Worm (Caenorhabditis elegans) whole organism, L1 larva: ENCODE measurements around the gene pdhb-1.

Experiments used
- C04F5.9 ChIP-seq: sonication (generic microtip); optimal IDR thresholded peaks from 2 replicates; lab custom pipeline; 2016; ENCODE audit warnings: missing genetic modification characterization, missing compliant biosample characterization
- C34B4.2 ChIP-seq: sonication (generic microtip); optimal IDR thresholded peaks from 2 replicates; lab custom pipeline; 2017; ENCODE audit warnings: mild to moderate bottlenecking, missing genetic modification characterization, missing compliant biosample characterization
- F16B12.6 ChIP-seq: fragments of 150-350 bp; optimal IDR thresholded peaks from 2 replicates; lab custom pipeline; 2014; ENCODE audit warnings: missing biosample characterization, missing genetic modification characterization
- Y116A8C.19 ChIP-seq: sonication (generic microtip); optimal IDR thresholded peaks from 2 replicates; lab custom pipeline; 2016; ENCODE audit warnings: missing compliant biosample characterization, missing genetic modification characterization, borderline replicate concordance
- alr-1 ChIP-seq: fragments of 200-800 bp; sonication (Bioruptor generic); optimal IDR thresholded peaks from 2 replicates; lab custom pipeline; 2018; ENCODE audit warnings: borderline replicate concordance, mild to moderate bottlenecking, missing genetic modification characterization, missing compliant biosample characterization
- aly-2 ChIP-seq: fragments of 150-350 bp; optimal IDR thresholded peaks from 2 replicates; lab custom pipeline; 2014; ENCODE audit warnings: missing biosample characterization, missing genetic modification characterization
- ama-1 ChIP-seq: fragments of 150-350 bp; optimal IDR thresholded peaks from 2 replicates; lab custom pipeline; 2014
- ceh-63 ChIP-seq: fragments of 200-800 bp; sonication (Bioruptor generic); optimal IDR thresholded peaks from 2 replicates; lab custom pipeline; 2018; ENCODE audit warnings: mild to moderate bottlenecking, missing genetic modification characterization, missing compliant biosample characterization
- ceh-82 ChIP-seq, 3 experiments: fragments of 150-350 bp in 1 of 3; sonication (generic microtip) in 2 of 3; optimal IDR thresholded peaks; 2 replicates each; lab custom pipeline; 2014 to 2017; ENCODE audit warnings: missing biosample characterization in 3 of 3, missing genetic modification characterization in 3 of 3
- ceh-88 ChIP-seq: fragments of 200-800 bp; sonication (Bioruptor generic); IDR thresholded peaks from 2 replicates; pipeline ENCODE4 v1.3.6; 2022; ENCODE audit warnings: missing genetic modification characterization, missing compliant biosample characterization
- ceh-90 ChIP-seq: sonication (generic microtip); optimal IDR thresholded peaks from 2 replicates; lab custom pipeline; 2016; ENCODE audit warnings: missing genetic modification characterization, missing compliant biosample characterization
- dpl-1 ChIP-seq, 3 experiments: fragments of 150-350 bp in 2 of 3; sonication (generic microtip) in 1 of 3; optimal IDR thresholded peaks; 2 replicates each; lab custom pipeline; 2014 to 2017; ENCODE audit warnings: missing biosample characterization in 3 of 3, missing genetic modification characterization in 3 of 3, missing genetic modification reagents in 3 of 3
- dsc-1 ChIP-seq: sonication (generic microtip); optimal IDR thresholded peaks from 2 replicates; lab custom pipeline; 2016; ENCODE audit warnings: mild to moderate bottlenecking, missing genetic modification characterization, missing compliant biosample characterization
- efl-1 ChIP-seq, 4 experiments: fragments of 150-350 bp; optimal IDR thresholded peaks in 3 of 4; peaks in 1 of 4; 1 replicate in 1 of 4; 2 replicates in 3 of 4; lab custom pipeline; 2014; ENCODE audit warnings: missing biosample characterization in 2 of 4, missing genetic modification characterization in 2 of 4, missing genetic modification reagents in 2 of 4
- efl-3 ChIP-seq: fragments of 200-800 bp; sonication (Bioruptor generic); optimal IDR thresholded peaks from 2 replicates; lab custom pipeline; 2018; ENCODE audit warnings: mild to moderate bottlenecking, missing genetic modification characterization, missing compliant biosample characterization
- egl-13 ChIP-seq: sonication (generic microtip); optimal IDR thresholded peaks from 2 replicates; lab custom pipeline; 2016; ENCODE audit warnings: missing genotype, missing genetic modification reagents, missing genetic modification characterization, missing compliant biosample characterization
- egl-27 ChIP-seq, 2 experiments: fragments of 150-350 bp in 1 of 2; sonication (generic microtip); optimal IDR thresholded peaks; 3 replicates each; lab custom pipeline; 2017 to 2018; ENCODE audit warnings: missing biosample characterization in 2 of 2, missing genetic modification characterization in 2 of 2, missing genetic modification reagents in 2 of 2
- elt-2 ChIP-seq: sonication (generic microtip); optimal IDR thresholded peaks from 2 replicates; lab custom pipeline; 2016; ENCODE audit warnings: missing genetic modification characterization, mild to moderate bottlenecking, inconsistent platforms, missing compliant biosample characterization, missing genetic modification reagents
- ets-5 ChIP-seq: fragments of 200-800 bp; sonication (Bioruptor generic); IDR thresholded peaks from 2 replicates; pipeline ENCODE4 v1.3.6; 2022; ENCODE audit warnings: missing genetic modification characterization, missing compliant biosample characterization
- fkh-4 ChIP-seq: sonication (generic microtip); optimal IDR thresholded peaks from 2 replicates; lab custom pipeline; 2016; ENCODE audit warnings: missing compliant biosample characterization, missing genetic modification characterization, borderline replicate concordance
- fkh-8 ChIP-seq: sonication (generic microtip); optimal IDR thresholded peaks from 2 replicates; lab custom pipeline; 2016; ENCODE audit warnings: mild to moderate bottlenecking, missing genetic modification characterization, missing compliant biosample characterization
- fos-1 ChIP-seq: fragments of 150-350 bp; optimal IDR thresholded peaks from 2 replicates; lab custom pipeline; 2014; ENCODE audit warnings: missing biosample characterization, missing genetic modification characterization
- grh-1 ChIP-seq: fragments of 200-800 bp; sonication (Bioruptor generic); IDR thresholded peaks from 2 replicates; pipeline ENCODE4 v1.3.6; 2022; ENCODE audit warnings: missing genetic modification reagents, missing genetic modification characterization, missing compliant biosample characterization
- hlh-17 ChIP-seq: fragments of 200-800 bp; sonication (Bioruptor generic); optimal IDR thresholded peaks from 2 replicates; lab custom pipeline; 2018; ENCODE audit warnings: missing genetic modification characterization, mild to moderate bottlenecking, missing compliant biosample characterization, moderate library complexity, borderline replicate concordance
- irx-1 ChIP-seq: sonication (generic microtip); optimal IDR thresholded peaks from 2 replicates; lab custom pipeline; 2016; ENCODE audit warnings: missing genetic modification characterization, missing compliant biosample characterization
- isw-1 ChIP-seq: fragments of 200-800 bp; sonication (Bioruptor generic); IDR thresholded peaks from 2 replicates; pipeline ENCODE4 v1.3.6; 2022; ENCODE audit warnings: missing genetic modification characterization, missing compliant biosample characterization
- jun-1 ChIP-seq: fragments of 150-350 bp; optimal IDR thresholded peaks from 2 replicates; lab custom pipeline; 2014; ENCODE audit warnings: missing biosample characterization, missing genetic modification reagents, missing genetic modification characterization
- lin-13 ChIP-seq: fragments of 150-350 bp; optimal IDR thresholded peaks from 2 replicates; lab custom pipeline; 2014; ENCODE audit warnings: missing biosample characterization, missing genetic modification reagents, missing genetic modification characterization
- lin-14 ChIP-seq: fragments of 200-800 bp; sonication (Bioruptor generic); optimal IDR thresholded peaks from 2 replicates; lab custom pipeline; 2018; ENCODE audit warnings: mild to moderate bottlenecking, missing genetic modification characterization, moderate library complexity, missing compliant biosample characterization
- mdl-1 ChIP-seq, 2 experiments: fragments of 150-350 bp; optimal IDR thresholded peaks; 2 replicates each; lab custom pipeline; 2014 to 2017; ENCODE audit warnings: missing biosample characterization in 2 of 2, missing genetic modification characterization in 2 of 2, inconsistent platforms in 1 of 2
- mep-1 ChIP-seq: fragments of 150-350 bp; optimal IDR thresholded peaks from 2 replicates; lab custom pipeline; 2014; ENCODE audit warnings: missing biosample characterization, missing genetic modification characterization
- nhr-11 ChIP-seq: fragments of 150-350 bp; optimal IDR thresholded peaks from 2 replicates; lab custom pipeline; 2014; ENCODE audit warnings: missing biosample characterization, missing genetic modification characterization
- nhr-19 ChIP-seq: fragments of 200-800 bp; sonication (Bioruptor generic); conservative IDR thresholded peaks from 2 replicates; pipeline ENCODE4 v1.3.6; 2022; ENCODE audit warnings: missing genetic modification characterization, missing compliant biosample characterization
- nhr-28 ChIP-seq: fragments of 150-350 bp; optimal IDR thresholded peaks from 2 replicates; lab custom pipeline; 2014; ENCODE audit warnings: missing biosample characterization, missing genetic modification characterization
- nhr-76 ChIP-seq: sonication (generic microtip); optimal IDR thresholded peaks from 2 replicates; lab custom pipeline; 2017; ENCODE audit warnings: missing biosample characterization, missing genetic modification characterization
- nhr-77 ChIP-seq: fragments of 150-350 bp; optimal IDR thresholded peaks from 2 replicates; lab custom pipeline; 2014; ENCODE audit warnings: missing biosample characterization, missing genetic modification characterization
- nhr-90 ChIP-seq: sonication (generic microtip); optimal IDR thresholded peaks from 2 replicates; lab custom pipeline; 2016; ENCODE audit warnings: mild to moderate bottlenecking, missing genetic modification characterization, missing compliant biosample characterization; ENCODE audit not compliant: poor library complexity
- pax-3 ChIP-seq: fragments of 200-800 bp; sonication (Bioruptor generic); optimal IDR thresholded peaks from 2 replicates; lab custom pipeline; 2018; ENCODE audit warnings: mild to moderate bottlenecking, missing genetic modification characterization, moderate library complexity, missing compliant biosample characterization
- rnt-1 ChIP-seq: sonication (generic microtip); optimal IDR thresholded peaks from 2 replicates; lab custom pipeline; 2016; ENCODE audit warnings: mild to moderate bottlenecking, missing genetic modification characterization, moderate library complexity, missing compliant biosample characterization
- skn-1 ChIP-seq: fragments of 150-350 bp; optimal IDR thresholded peaks from 2 replicates; lab custom pipeline; 2014; ENCODE audit warnings: missing biosample characterization, missing genetic modification characterization
- snpc-4 ChIP-seq: fragments of 150-350 bp; optimal IDR thresholded peaks from 2 replicates; lab custom pipeline; 2014; ENCODE audit warnings: missing biosample characterization, missing genetic modification characterization
- sptf-1 ChIP-seq: fragments of 150-350 bp; optimal IDR thresholded peaks from 2 replicates; lab custom pipeline; 2014; ENCODE audit warnings: missing biosample characterization, missing genetic modification characterization
- tbx-2 ChIP-seq: sonication (generic microtip); optimal IDR thresholded peaks from 2 replicates; lab custom pipeline; 2016; ENCODE audit warnings: missing genetic modification characterization, missing compliant biosample characterization
- tlp-1 ChIP-seq: fragments of 150-350 bp; optimal IDR thresholded peaks from 2 replicates; lab custom pipeline; 2014; ENCODE audit warnings: missing biosample characterization, missing genetic modification characterization
- unc-130 ChIP-seq: fragments of 150-350 bp; optimal IDR thresholded peaks from 2 replicates; lab custom pipeline; 2017; ENCODE audit warnings: missing biosample characterization, missing genetic modification characterization, inconsistent platforms
- unc-86 ChIP-seq: sonication (generic microtip); optimal IDR thresholded peaks from 2 replicates; lab custom pipeline; 2016; ENCODE audit warnings: missing genetic modification characterization, missing compliant biosample characterization
- unc-98 ChIP-seq: fragments of 200-800 bp; sonication (Bioruptor generic); IDR thresholded peaks from 2 replicates; pipeline ENCODE4 v1.3.6; 2022; ENCODE audit warnings: missing genetic modification characterization, missing compliant biosample characterization
- vab-15 ChIP-seq: sonication (generic microtip); optimal IDR thresholded peaks from 2 replicates; lab custom pipeline; 2017; ENCODE audit warnings: missing genotype, mild to moderate bottlenecking, missing genetic modification characterization, missing compliant biosample characterization
- zag-1 ChIP-seq: fragments of 150-350 bp; optimal IDR thresholded peaks from 2 replicates; lab custom pipeline; 2014; ENCODE audit warnings: missing biosample characterization, missing genetic modification characterization
- zip-4 ChIP-seq: fragments of 200-800 bp; sonication (Bioruptor generic); optimal IDR thresholded peaks from 2 replicates; lab custom pipeline; 2018; ENCODE audit warnings: mild to moderate bottlenecking, missing genetic modification characterization, moderate library complexity, missing compliant biosample characterization
- ztf-4 ChIP-seq: fragments of 150-350 bp; optimal IDR thresholded peaks from 2 replicates; lab custom pipeline; 2014; ENCODE audit warnings: missing biosample characterization, missing genetic modification characterization

pdhb-1 gene

ce11 chrIV:3399015-3399722, at the start of gene pdhb-1, which contains the start of gene dyf-3:
Gene pdhb-1, plus strand, starts transcription at chrIV:3399672.
Gene dyf-3, minus strand, starts transcription at chrIV:3399231.
- TF ChIP-seq efl-1 (optimal IDR thresholded peaks at IDR 0.05; lab: Kevin White, UChicago) (peak; percentile 46 to 61), efl-1 (GFP tag; optimal IDR thresholded peaks at IDR 0.05 in 1 of 2; lab: Kevin White, UChicago) (peak; percentile 56 to 94), ceh-90 (no peak), aly-2 (tag; lab: Kevin White, UChicago) (no peak), ama-1 (lab: Kevin White, UChicago) (no peak), nhr-76 (tag; lab: Kevin White, UChicago) (no peak), ztf-4 (no peak), mep-1 (tag; lab: Kevin White, UChicago) (peak; percentile 40), ets-5 (no peak), skn-1 (tag; lab: Kevin White, UChicago) (no peak), lin-13 (GFP tag; lab: Kevin White, UChicago) (no peak), ceh-63 (GFP tag; lab: Kevin White, UChicago) (no peak), dpl-1 (GFP tag; optimal IDR thresholded peaks at IDR 0.05; lab: Kevin White, UChicago) (peak; percentile 37 to 56 (median 48)), egl-13 (no peak), hlh-17 (GFP tag; lab: Kevin White, UChicago) (no peak), mdl-1 (tag; optimal IDR thresholded peaks at IDR 0.05; lab: Kevin White, UChicago) (peak in 1 of 2 experiments; percentile 37), ceh-88 (GFP tag; lab: Robert Waterston, UW) (no peak), nhr-90 (tag; lab: Kevin White, UChicago) (no peak), egl-27 (tag; optimal IDR thresholded peaks at IDR 0.05; lab: Kevin White, UChicago) (no peak), fkh-8 (tag; lab: Kevin White, UChicago) (peak; percentile 54), F16B12.6 (tag; lab: Kevin White, UChicago) (peak; percentile 92), isw-1 (GFP tag; lab: Robert Waterston, UW) (no peak), unc-130 (peak; percentile 23), efl-3 (GFP tag; lab: Kevin White, UChicago) (no peak), ceh-82 (tag; optimal IDR thresholded peaks at IDR 0.05; lab: Kevin White, UChicago) (peak in 1 of 3 experiments; percentile 48), pax-3 (no peak), lin-14 (GFP tag; lab: Kevin White, UChicago) (no peak), vab-15 (tag; lab: Kevin White, UChicago) (no peak), Y116A8C.19 (tag; lab: Kevin White, UChicago) (no peak), unc-98 (no peak), nhr-19 (GFP tag; lab: Robert Waterston, UW) (no peak), dsc-1 (tag; lab: Kevin White, UChicago) (peak; percentile 16), alr-1 (tag; lab: Kevin White, UChicago) (no peak), rnt-1 (tag; lab: Kevin White, UChicago) (no peak), irx-1 (tag; lab: Kevin White, UChicago) (no peak), nhr-28 (no peak), tlp-1 (no peak), zag-1 (tag; lab: Kevin White, UChicago) (no peak), elt-2 (tag; lab: Kevin White, UChicago) (no peak), jun-1 (tag; lab: Kevin White, UChicago) (no peak), snpc-4 (tag; lab: Kevin White, UChicago) (no peak), C34B4.2 (no peak), fkh-4 (no peak), nhr-11 (tag; lab: Kevin White, UChicago) (no peak), fos-1 (tag; lab: Kevin White, UChicago) (no peak), sptf-1 (tag; lab: Kevin White, UChicago) (no peak), zip-4 (GFP tag; lab: Kevin White, UChicago) (no peak), grh-1 (no peak), tbx-2 (peak; percentile 41), unc-86 (tag; lab: Kevin White, UChicago) (peak; percentile 11), nhr-77 (tag; lab: Kevin White, UChicago) (peak; percentile 29), C04F5.9 (tag; lab: Kevin White, UChicago) (no peak)
